Fruit fly (Drosophila melanogaster): Measurements from ENCODE around the gene Fum3.

Gene Fum3

DNA sequence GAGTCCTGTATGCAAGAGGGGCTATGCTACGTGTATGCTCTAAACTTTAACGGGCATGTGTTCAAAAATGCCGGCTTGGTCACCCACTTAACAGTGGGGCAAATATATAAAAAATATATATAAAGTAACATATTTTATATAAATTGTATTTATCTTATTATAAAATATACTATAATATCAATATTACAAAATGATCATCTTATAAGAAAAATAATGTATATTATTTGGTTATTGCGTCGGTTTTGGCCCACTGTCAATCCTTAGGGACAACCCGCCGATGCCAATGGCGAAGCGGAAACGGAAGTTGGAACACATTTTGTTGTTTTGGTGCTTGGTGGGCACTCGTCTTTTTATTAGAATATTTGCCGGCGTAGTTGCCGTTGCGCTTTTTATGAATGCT, 15.1 kb downstream of the Fum3 start (continued):
- no peak for TF ChIP-seq tx (GFP tag; optimal IDR thresholded peaks at IDR 0.05)
- peak; percentile 12 for TF ChIP-seq fd96Cb (tag; optimal IDR thresholded peaks at IDR 0.05)
- TF ChIP-seq grn (GFP tag; optimal IDR thresholded peaks at IDR 0.05), result no peak
- TF ChIP-seq CG12299 (tag; optimal IDR thresholded peaks at IDR 0.05), result peak; percentile 38
- no peak for TF ChIP-seq CG14050 (GFP tag; IDR thresholded peaks at IDR 0.05)
- peak; percentile 60 for TF ChIP-seq PHDP (tag; optimal IDR thresholded peaks at IDR 0.05)
- TF ChIP-seq Sry-β (GFP tag; optimal IDR thresholded peaks at IDR 0.05), result no peak
- TF ChIP-seq CG10979 (tag; optimal IDR thresholded peaks at IDR 0.05), result peak; percentile 56
- no peak for TF ChIP-seq ase (GFP tag; IDR thresholded peaks at IDR 0.05)
- peak; percentile 7 for TF ChIP-seq CoRest (tag; optimal IDR thresholded peaks at IDR 0.05)
- TF ChIP-seq CG10565 (GFP tag; optimal IDR thresholded peaks at IDR 0.05), result no peak
- peak; percentile 46 for TF ChIP-seq Meics (GFP tag; optimal IDR thresholded peaks at IDR 0.05)
- TF ChIP-seq CG4424 (GFP tag; optimal IDR thresholded peaks at IDR 0.05), result peak; percentile 37
- TF ChIP-seq GATAe (GFP tag; conservative IDR thresholded peaks at IDR 0.05), result no peak
- no peak for TF ChIP-seq stwl (tag; optimal IDR thresholded peaks at IDR 0.05)
- no peak for TF ChIP-seq CG1792 (GFP tag; optimal IDR thresholded peaks at IDR 0.05)
- no peak for TF ChIP-seq Sin3A (optimal IDR thresholded peaks at IDR 0.05)
- TF ChIP-seq Usf (GFP tag; optimal IDR thresholded peaks at IDR 0.05), result no peak
- no peak for TF ChIP-seq hbn (GFP tag; IDR thresholded peaks at IDR 0.05; ENCODE audit: partially characterized antibody)
- no peak for TF ChIP-seq CG10366 (GFP tag; IDR thresholded peaks at IDR 0.05)
- no peak for TF ChIP-seq lbe (GFP tag; optimal IDR thresholded peaks at IDR 0.05)
- peak; percentile 27 for TF ChIP-seq cwo (GFP tag; optimal IDR thresholded peaks at IDR 0.05)
- TF ChIP-seq CG2712 (tag; optimal IDR thresholded peaks at IDR 0.05), result peak; percentile 64
- TF ChIP-seq CG10209 (GFP tag; optimal IDR thresholded peaks at IDR 0.05), result peak; percentile 36
- no peak for TF ChIP-seq CG14860 (GFP tag; IDR thresholded peaks at IDR 0.05; ENCODE audit: partially characterized antibody)
- TF ChIP-seq BEAF-32 (GFP tag; optimal IDR thresholded peaks at IDR 0.05), result no peak
- peak; percentile 30 for TF ChIP-seq CG1233 (GFP tag; optimal IDR thresholded peaks at IDR 0.05)
- peak; percentile 38 for TF ChIP-seq CG6254 (GFP tag; optimal IDR thresholded peaks at IDR 0.05)
- no peak for TF ChIP-seq emc (GFP tag; optimal IDR thresholded peaks at IDR 0.05)
- TF ChIP-seq NC2β (GFP tag; optimal IDR thresholded peaks at IDR 0.05), result no peak
- TF ChIP-seq CG6813 (GFP tag; optimal IDR thresholded peaks at IDR 0.05), result peak; percentile 35
- peak in 1 of 3 experiments; percentile 20 for TF ChIP-seq lola (GFP tag; optimal IDR thresholded peaks at IDR 0.05)
- no peak for TF ChIP-seq ewg (GFP tag; optimal IDR thresholded peaks at IDR 0.05)
- peak; percentile 3 for TF ChIP-seq CG15601 (tag; optimal IDR thresholded peaks at IDR 0.05)
- TF ChIP-seq Dbx (GFP tag; IDR thresholded peaks at IDR 0.05), result 0 out of 3 replicates have a peak, but pooled peaks have one; percentile 25
- TF ChIP-seq CG15269 (tag; optimal IDR thresholded peaks at IDR 0.05), result peak; percentile 61
- TF ChIP-seq CG12659 (GFP tag; optimal IDR thresholded peaks at IDR 0.05), result peak; percentile 2
- peak; percentile 54 for TF ChIP-seq grau (tag; optimal IDR thresholded peaks at IDR 0.05)
- TF ChIP-seq CG15514 (GFP tag; optimal IDR thresholded peaks at IDR 0.05), result peak; percentile 29
- no peak for TF ChIP-seq Bdp1 (GFP tag; optimal IDR thresholded peaks at IDR 0.05)
- TF ChIP-seq mam (GFP tag; optimal IDR thresholded peaks at IDR 0.05), result no peak
- TF ChIP-seq CG12104 (GFP tag; optimal IDR thresholded peaks at IDR 0.05), result no peak
- TF ChIP-seq Hr51 (GFP tag; optimal IDR thresholded peaks at IDR 0.05), result peak in 1 of 2 experiments; percentile 53
- TF ChIP-seq pum (GFP tag; optimal IDR thresholded peaks at IDR 0.05), result no peak
- no peak for TF ChIP-seq fu2 (GFP tag; optimal IDR thresholded peaks at IDR 0.05)
- TF ChIP-seq Oli (tag; optimal IDR thresholded peaks at IDR 0.05), result peak; percentile 41
- no peak for TF ChIP-seq CG4328 (GFP tag; optimal IDR thresholded peaks at IDR 0.05)
- peak; percentile 36 for TF ChIP-seq gcm (GFP tag; optimal IDR thresholded peaks at IDR 0.05)
- peak; percentile 34 for TF ChIP-seq CG17829 (tag; optimal IDR thresholded peaks at IDR 0.05)
- peak; percentile 57 for TF ChIP-seq CG2678 (tag; optimal IDR thresholded peaks at IDR 0.05)

Measured in whole organism, embryonic.